2 fruit fly cellular contexts compared by ENCODE assay signal in the genomic region with DNA sequence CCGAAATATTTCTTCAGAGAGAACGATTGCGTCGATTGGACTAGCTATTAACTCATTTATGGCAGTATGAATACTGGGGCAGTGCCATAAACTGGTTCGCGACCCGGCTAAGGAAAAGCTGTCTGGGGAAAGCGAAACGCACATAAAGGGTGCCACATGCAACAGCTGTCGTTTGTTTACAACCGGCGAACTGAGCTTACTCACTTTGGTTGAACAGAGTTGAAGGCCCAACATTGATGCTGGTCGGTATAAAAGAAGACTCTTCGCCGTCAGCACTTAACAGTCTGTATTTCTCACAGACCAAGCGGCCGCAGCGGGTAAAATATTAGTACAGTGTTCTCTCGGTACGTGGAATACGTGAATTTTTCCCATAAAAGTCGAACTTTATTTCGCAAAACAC.
TF ChIP-seq lines count a peak whose summit lies in the region.

No protein-coding gene starts in this region.

TF ChIP-seq in whole organism, embryonic, 481 proteins besides CTCF, POLR2A, EP300 and RAD21 (continued from another document and continues in another):
- no peak for TF ChIP-seq trem (tag; optimal IDR thresholded peaks at IDR 0.05; lab: Kevin White, UChicago)
- TF ChIP-seq CG6689 (GFP tag; IDR thresholded peaks at IDR 0.05; lab: Robert Waterston, UW): no peak
- peak; percentile 98 for TF ChIP-seq CG6254 (GFP tag; optimal IDR thresholded peaks at IDR 0.05; lab: Kevin White, UChicago)
- no peak for TF ChIP-seq CG13624 (GFP tag; optimal IDR thresholded peaks at IDR 0.05; lab: Kevin White, UChicago)
- TF ChIP-seq hbn (GFP tag; IDR thresholded peaks at IDR 0.05; lab: Robert Waterston, UW; ENCODE audit: partially characterized antibody): no peak
- no peak for TF ChIP-seq CG7271 (tag; optimal IDR thresholded peaks at IDR 0.05; lab: Kevin White, UChicago)
- no peak for TF ChIP-seq CG1647 (GFP tag; optimal IDR thresholded peaks at IDR 0.05; lab: Kevin White, UChicago)
- TF ChIP-seq CG12071 (GFP tag; optimal IDR thresholded peaks at IDR 0.05; lab: Kevin White, UChicago): peak; percentile 35
- no peak for TF ChIP-seq CG12942 (GFP tag; optimal IDR thresholded peaks at IDR 0.05; lab: Kevin White, UChicago)
- TF ChIP-seq prd (optimal IDR thresholded peaks at IDR 0.05; lab: Kevin White, UChicago): no peak
- 0 out of 3 replicates have a peak, but pooled peaks have one; percentile 22 for TF ChIP-seq prd (GFP tag; IDR thresholded peaks at IDR 0.05; lab: Robert Waterston, UW)
- no peak for TF ChIP-seq CG9876 (GFP tag; optimal IDR thresholded peaks at IDR 0.05; lab: Kevin White, UChicago)
- TF ChIP-seq Asciz (GFP tag; optimal IDR thresholded peaks at IDR 0.05; lab: Kevin White, UChicago): no peak
- TF ChIP-seq dmrt99B (tag; optimal IDR thresholded peaks at IDR 0.05; lab: Kevin White, UChicago): peak; percentile 27
- peak; percentile 85 for TF ChIP-seq Med (GFP tag; lab: Kevin White, UChicago)
- peak; percentile 9 for TF ChIP-seq lilli (GFP tag; optimal IDR thresholded peaks at IDR 0.05; lab: Kevin White, UChicago)
- 0 out of 3 replicates have a peak, but pooled peaks have one; percentile 24 for TF ChIP-seq Optix (GFP tag; IDR thresholded peaks at IDR 0.05; lab: Robert Waterston, UW)
- peak; percentile 8 for TF ChIP-seq CG7556 (GFP tag; optimal IDR thresholded peaks at IDR 0.05; lab: Kevin White, UChicago)
- TF ChIP-seq gem (tag; optimal IDR thresholded peaks at IDR 0.05; lab: Kevin White, UChicago): peak; percentile 31
- TF ChIP-seq h (optimal IDR thresholded peaks at IDR 0.05; lab: Kevin White, UChicago): no peak
- TF ChIP-seq bcd (GFP tag; optimal IDR thresholded peaks at IDR 0.05; lab: Kevin White, UChicago): no peak
- peak; percentile 5 for TF ChIP-seq ATbp (GFP tag; optimal IDR thresholded peaks at IDR 0.05; lab: Kevin White, UChicago)
- no peak for TF ChIP-seq CG15269 (tag; optimal IDR thresholded peaks at IDR 0.05; lab: Kevin White, UChicago)
- peak; percentile 24 for TF ChIP-seq az2 (GFP tag; optimal IDR thresholded peaks at IDR 0.05; lab: Kevin White, UChicago)
- no peak for TF ChIP-seq crc (GFP tag; optimal IDR thresholded peaks at IDR 0.05; lab: Kevin White, UChicago)
- TF ChIP-seq CG5180 (GFP tag; optimal IDR thresholded peaks at IDR 0.05; lab: Kevin White, UChicago): peak; percentile 2
- TF ChIP-seq CG7839 (tag; optimal IDR thresholded peaks at IDR 0.05; lab: Kevin White, UChicago): peak; percentile 17
- no peak for TF ChIP-seq E2f1 (GFP tag; IDR thresholded peaks at IDR 0.05; lab: Robert Waterston, UW)
- no peak for TF ChIP-seq Lim3 (GFP tag; IDR thresholded peaks at IDR 0.05; lab: Robert Waterston, UW)
- TF ChIP-seq ken (GFP tag; IDR thresholded peaks at IDR 0.05; lab: Robert Waterston, UW): no peak
- TF ChIP-seq Side (GFP tag; optimal IDR thresholded peaks at IDR 0.05; lab: Kevin White, UChicago): no peak
- no peak for TF ChIP-seq CG3407 (GFP tag; optimal IDR thresholded peaks at IDR 0.05; lab: Kevin White, UChicago)
- peak; percentile 47 for TF ChIP-seq Hmr (GFP tag; optimal IDR thresholded peaks at IDR 0.05; lab: Kevin White, UChicago)
- TF ChIP-seq scrt (GFP tag; optimal IDR thresholded peaks at IDR 0.05; lab: Kevin White, UChicago): peak; percentile 92
- TF ChIP-seq dysf (GFP tag; IDR thresholded peaks at IDR 0.05; lab: Robert Waterston, UW): no peak
- peak; percentile 28 for TF ChIP-seq caup (GFP tag; optimal IDR thresholded peaks at IDR 0.05; lab: Kevin White, UChicago; ENCODE audit: severe bottlenecking)
- TF ChIP-seq CG32532 (GFP tag; IDR thresholded peaks at IDR 0.05; lab: Robert Waterston, UW): peak; percentile 30; the same call in 1 of the 2 replicates
- TF ChIP-seq chm (GFP tag; IDR thresholded peaks at IDR 0.05; lab: Robert Waterston, UW): no peak
- TF ChIP-seq Ada2b (GFP tag; IDR thresholded peaks at IDR 0.05; lab: Robert Waterston, UW): peak; percentile 29; the same call in 1 of the 2 replicates
- TF ChIP-seq dpn (GFP tag; optimal IDR thresholded peaks at IDR 0.05; lab: Kevin White, UChicago): no peak
- no peak for TF ChIP-seq CG14014 (GFP tag; IDR thresholded peaks at IDR 0.05; lab: Robert Waterston, UW)
- TF ChIP-seq hb (GFP tag; IDR thresholded peaks at IDR 0.05; lab: Robert Waterston, UW; ENCODE audit: partially characterized antibody): no peak
- no peak for TF ChIP-seq TFAM (GFP tag; optimal IDR thresholded peaks at IDR 0.05; lab: Kevin White, UChicago)
- peak; percentile 40 for TF ChIP-seq CG10366 (GFP tag; IDR thresholded peaks at IDR 0.05; lab: Robert Waterston, UW)
- TF ChIP-seq row (GFP tag; IDR thresholded peaks at IDR 0.05; lab: Robert Waterston, UW): peak; percentile 20; the same call in 1 of the 3 replicates
- TF ChIP-seq sens (GFP tag; lab: Kevin White, UChicago): peak; percentile 83
- TF ChIP-seq Meics (GFP tag; optimal IDR thresholded peaks at IDR 0.05; lab: Kevin White, UChicago): peak; percentile 18
- TF ChIP-seq CG9437 (GFP tag; optimal IDR thresholded peaks at IDR 0.05; lab: Kevin White, UChicago): no peak
- peak; percentile 30 for TF ChIP-seq CG31365 (tag; optimal IDR thresholded peaks at IDR 0.05; lab: Kevin White, UChicago)
- TF ChIP-seq insv (GFP tag; optimal IDR thresholded peaks at IDR 0.05; lab: Kevin White, UChicago): no peak
- TF ChIP-seq Oli (tag; optimal IDR thresholded peaks at IDR 0.05; lab: Kevin White, UChicago): no peak
- TF ChIP-seq mirr (GFP tag; optimal IDR thresholded peaks at IDR 0.05; lab: Kevin White, UChicago): no peak
- peak; percentile 15 for TF ChIP-seq stwl (tag; optimal IDR thresholded peaks at IDR 0.05; lab: Kevin White, UChicago)
- no peak for TF ChIP-seq otp (GFP tag; IDR thresholded peaks at IDR 0.05; lab: Robert Waterston, UW)
- peak; percentile 23 for TF ChIP-seq CG2678 (tag; optimal IDR thresholded peaks at IDR 0.05; lab: Kevin White, UChicago)
- TF ChIP-seq crp (GFP tag; optimal IDR thresholded peaks at IDR 0.05; lab: Kevin White, UChicago): peak in 1 of 2 experiments; percentile 52
- peak; percentile 14 for TF ChIP-seq CG6813 (GFP tag; optimal IDR thresholded peaks at IDR 0.05; lab: Kevin White, UChicago)
- no peak for TF ChIP-seq bowl (GFP tag; IDR thresholded peaks at IDR 0.05; lab: Robert Waterston, UW)
- peak; percentile 59 for TF ChIP-seq Fer1 (GFP tag; optimal IDR thresholded peaks at IDR 0.05; lab: Kevin White, UChicago)
- peak; percentile 2 for TF ChIP-seq CG1233 (GFP tag; optimal IDR thresholded peaks at IDR 0.05; lab: Kevin White, UChicago)
- no peak for TF ChIP-seq CG10462 (GFP tag; optimal IDR thresholded peaks at IDR 0.05; lab: Kevin White, UChicago)
- peak; percentile 40 for TF ChIP-seq abd-A (tag; optimal IDR thresholded peaks at IDR 0.05; lab: Kevin White, UChicago)
- TF ChIP-seq stc (GFP tag; IDR thresholded peaks at IDR 0.05; lab: Robert Waterston, UW): no peak
- TF ChIP-seq CG12219 (GFP tag; optimal IDR thresholded peaks at IDR 0.05; lab: Kevin White, UChicago): peak; percentile 21
- TF ChIP-seq CG2199 (GFP tag; IDR thresholded peaks at IDR 0.05; lab: Robert Waterston, UW): no peak

TF ChIP-seq in whole organism, prepupa, 60 proteins besides CTCF, POLR2A, EP300 and RAD21 (continued from another document):
- TF ChIP-seq salr (GFP tag; optimal IDR thresholded peaks at IDR 0.05; lab: Kevin White, UChicago) (no peak), CG6792 (GFP tag; optimal IDR thresholded peaks at IDR 0.05; lab: Kevin White, UChicago) (no peak), spab (GFP tag; optimal IDR thresholded peaks at IDR 0.05; lab: Kevin White, UChicago) (no peak), CG3919 (GFP tag; optimal IDR thresholded peaks at IDR 0.05; lab: Kevin White, UChicago) (no peak), CG7368 (GFP tag; optimal IDR thresholded peaks at IDR 0.05; lab: Kevin White, UChicago) (no peak), CG6808 (GFP tag; optimal IDR thresholded peaks at IDR 0.05; lab: Kevin White, UChicago) (no peak), Ets21C (GFP tag; optimal IDR thresholded peaks at IDR 0.05; lab: Kevin White, UChicago) (no peak), CG11294 (GFP tag; IDR thresholded peaks at IDR 0.05; lab: Robert Waterston, UW) (no peak)
